Fruit fly (Drosophila melanogaster) Kc167 (cell line): ENCODE measurements around the gene CG17078.

Experiments used
- Myc ChIP-seq: fragments of >200 bp; optimal IDR thresholded peaks from 2 replicates; lab custom pipeline; 2017; ENCODE audit warnings: missing external identifiers
- Sin3A ChIP-seq: fragments of >200 bp; optimal IDR thresholded peaks from 2 replicates; lab custom pipeline; 2018; ENCODE audit warnings: missing external identifiers
- h ChIP-seq: fragments of >200 bp; optimal IDR thresholded peaks from 3 replicates; lab custom pipeline; 2018; ENCODE audit warnings: missing external identifiers
- psq ChIP-seq: fragments of >200 bp; optimal IDR thresholded peaks from 2 replicates; lab custom pipeline; 2017; ENCODE audit warnings: missing external identifiers

DNA sequence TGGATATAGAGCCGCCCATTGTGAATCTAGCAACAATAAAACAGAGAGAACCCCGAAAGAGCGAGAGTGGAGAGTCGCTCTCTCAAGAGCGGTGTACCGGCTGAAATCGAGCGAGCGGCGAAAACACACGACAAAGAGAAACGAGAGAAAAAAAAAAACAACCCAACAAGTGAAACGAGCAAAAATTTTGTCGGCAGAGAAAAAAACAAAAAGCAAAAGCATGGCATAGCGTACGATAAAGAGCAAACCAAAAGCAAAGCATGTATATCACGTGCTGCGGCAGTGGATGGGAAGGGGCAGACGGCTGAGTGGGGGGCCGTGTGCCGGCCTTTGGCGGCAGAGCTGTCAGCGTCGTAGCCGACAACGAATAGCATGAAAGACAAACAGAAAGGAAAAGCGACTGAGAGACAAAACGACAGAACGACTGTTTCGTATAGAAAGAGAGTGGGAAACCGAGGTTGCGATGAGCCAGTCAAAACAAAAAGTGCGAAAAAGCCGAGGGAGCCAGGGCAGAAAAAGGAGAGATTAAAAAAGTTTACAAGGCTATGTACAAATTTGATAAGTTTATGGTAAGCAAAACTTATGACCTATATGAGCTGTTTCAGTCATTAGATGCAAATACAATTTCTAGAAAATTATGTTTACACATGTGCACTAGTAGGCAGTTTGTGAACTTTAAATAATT lies 31.2 kb downstream of the CG17078 start:
- TF ChIP-seq psq (lab: Kevin White, UChicago) (peak; percentile 80), Sin3A (lab: Kevin White, UChicago) (no peak), h (lab: Kevin White, UChicago) (no peak), Myc (lab: Kevin White, UChicago) (no peak)
